Worm (Caenorhabditis elegans): ENCODE data around the gene szy-4.

DNA sequence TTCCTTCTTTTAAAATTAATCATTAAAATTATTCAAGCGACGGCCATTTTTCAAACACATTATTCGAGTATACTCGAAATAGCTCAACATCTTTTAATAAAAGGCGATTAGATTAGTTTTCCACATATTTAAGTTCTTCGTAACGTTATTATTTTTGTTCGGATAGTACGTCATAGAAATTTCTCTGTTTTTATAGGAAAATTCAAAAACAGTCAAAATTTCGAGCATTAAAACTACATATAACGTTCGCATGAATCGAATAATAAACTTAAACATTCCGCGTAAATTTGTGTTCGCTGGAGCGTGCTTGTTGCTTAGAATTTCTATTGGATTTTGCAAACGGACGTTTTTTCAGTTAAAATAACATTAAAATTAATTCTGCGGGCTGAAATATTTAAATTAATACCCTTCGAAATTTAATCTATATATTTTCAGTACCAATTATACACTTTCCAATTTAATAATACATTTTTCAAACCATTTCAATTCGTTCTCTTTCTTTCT is 46.8 kb downstream of the szy-4 start, which contains the start of gene blos-4:
- TF ChIP-seq snpc-4 (tag; optimal IDR thresholded peaks at IDR 0.05), result no peak
- no peak for TF ChIP-seq cnd-1 (tag; optimal IDR thresholded peaks at IDR 0.05)
- no peak for TF ChIP-seq nhr-28 (tag; optimal IDR thresholded peaks at IDR 0.05)
- TF ChIP-seq elt-3 (tag; optimal IDR thresholded peaks at IDR 0.05), result no peak
- TF ChIP-seq zip-8 (tag; optimal IDR thresholded peaks at IDR 0.05), result no peak
- TF ChIP-seq lin-13 (tag; optimal IDR thresholded peaks at IDR 0.05), result no peak
- no peak for TF ChIP-seq ceh-39 (tag; optimal IDR thresholded peaks at IDR 0.05)
- no peak for TF ChIP-seq ztf-11 (tag; optimal IDR thresholded peaks at IDR 0.05)
- TF ChIP-seq nhr-237 (tag; optimal IDR thresholded peaks at IDR 0.05), result no peak
- TF ChIP-seq lsy-2 (tag; optimal IDR thresholded peaks at IDR 0.05), result no peak
- TF ChIP-seq mep-1 (tag; optimal IDR thresholded peaks at IDR 0.05), result no peak

All from whole organism, mixed stage, embryonic.